Fruit fly (Drosophila melanogaster) whole organism, pupa: Measurements from ENCODE around the gene TwdlR.

Source experiments
- CG10348 ChIP-seq: fragments of 200-800 bp; sonication (Bioruptor generic); IDR thresholded peaks from 2 replicates; pipeline ENCODE4 v1.3.6; 2022; ENCODE audit warnings: missing biosample characterization, missing genetic modification characterization
- CG12605 ChIP-seq: fragments of 200-800 bp; sonication (Bioruptor generic); IDR thresholded peaks from 2 replicates; pipeline ENCODE4 v1.3.6; 2022; ENCODE audit warnings: missing biosample characterization, missing genetic modification characterization
- CG13204 ChIP-seq: fragments of 200-800 bp; sonication (Bioruptor generic); optimal IDR thresholded peaks from 2 replicates; lab custom pipeline; 2018; ENCODE audit warnings: missing biosample characterization, mild to moderate bottlenecking, missing genetic modification characterization, moderate library complexity
- CG14655 ChIP-seq: fragments of 200-800 bp; sonication (Bioruptor generic); optimal IDR thresholded peaks from 3 replicates; lab custom pipeline; 2017; ENCODE audit warnings: mild to moderate bottlenecking, missing biosample characterization, missing genetic modification reagents, missing genetic modification characterization
- CG15710 ChIP-seq: fragments of 200-800 bp; sonication (Bioruptor generic); optimal IDR thresholded peaks from 2 replicates; lab custom pipeline; 2018; ENCODE audit warnings: missing biosample characterization, mild to moderate bottlenecking, missing genetic modification characterization, moderate library complexity
- CG17806 ChIP-seq: fragments of 200-800 bp; sonication (Bioruptor generic); optimal IDR thresholded peaks from 2 replicates; lab custom pipeline; 2018; ENCODE audit warnings: missing biosample characterization, mild to moderate bottlenecking, missing genetic modification characterization, moderate library complexity
- CG34367 ChIP-seq: fragments of 200-800 bp; sonication (Bioruptor generic); optimal IDR thresholded peaks from 2 replicates; lab custom pipeline; 2018; ENCODE audit warnings: missing biosample characterization, mild to moderate bottlenecking, missing genetic modification characterization
- CG4496 ChIP-seq: fragments of 200-800 bp; sonication (Bioruptor generic); IDR thresholded peaks from 3 replicates; pipeline ENCODE4 v1.3.6; 2022; ENCODE audit warnings: missing biosample characterization, missing genetic modification characterization
- CG8159 ChIP-seq: fragments of 200-800 bp; sonication (Bioruptor generic); optimal IDR thresholded peaks from 3 replicates; lab custom pipeline; 2018; ENCODE audit warnings: missing biosample characterization, mild to moderate bottlenecking, missing genetic modification characterization, moderate library complexity
- CG8301 ChIP-seq: fragments of 200-800 bp; sonication (Bioruptor generic); optimal IDR thresholded peaks from 2 replicates; lab custom pipeline; 2018; ENCODE audit warnings: missing biosample characterization, mild to moderate bottlenecking, missing genetic modification characterization
- CG9948 ChIP-seq: fragments of 200-800 bp; sonication (Bioruptor generic); optimal IDR thresholded peaks from 2 replicates; lab custom pipeline; 2018; ENCODE audit warnings: missing biosample characterization, mild to moderate bottlenecking, missing genetic modification characterization, moderate library complexity
- D1 ChIP-seq: fragments of 200-800 bp; sonication (Bioruptor generic); optimal IDR thresholded peaks from 2 replicates; lab custom pipeline; 2018; ENCODE audit warnings: missing biosample characterization, mild to moderate bottlenecking, missing genetic modification characterization, moderate library complexity
- EcR ChIP-seq: fragments of 200-800 bp; sonication (Bioruptor generic); optimal IDR thresholded peaks from 3 replicates; lab custom pipeline; 2019; ENCODE audit warnings: missing biosample characterization, missing genetic modification characterization, mild to moderate bottlenecking, moderate library complexity, missing genetic modification reagents
- Ets98B ChIP-seq: fragments of 200-800 bp; sonication (Bioruptor generic); IDR thresholded peaks from 2 replicates; pipeline ENCODE4 v1.3.6; 2022; ENCODE audit warnings: missing biosample characterization, missing genetic modification characterization
- Pif1A ChIP-seq: fragments of 200-800 bp; sonication (Bioruptor generic); optimal IDR thresholded peaks from 3 replicates; lab custom pipeline; 2016; ENCODE audit warnings: missing biosample characterization, missing genetic modification characterization
- Pif1B ChIP-seq: fragments of 200-800 bp; sonication (Bioruptor generic); optimal IDR thresholded peaks from 3 replicates; lab custom pipeline; 2016; ENCODE audit warnings: missing biosample characterization, missing genetic modification characterization
- Snoo ChIP-seq: fragments of 200-800 bp; sonication (Bioruptor generic); optimal IDR thresholded peaks from 3 replicates; lab custom pipeline; 2017; ENCODE audit warnings: missing biosample characterization, mild to moderate bottlenecking, missing genetic modification characterization, inconsistent platforms
- fd96Ca ChIP-seq: fragments of 200-800 bp; sonication (Bioruptor generic); IDR thresholded peaks from 3 replicates; pipeline ENCODE4 v1.3.6; 2022; ENCODE audit warnings: missing biosample characterization, missing genetic modification characterization
- rn ChIP-seq: fragments of 200-800 bp; sonication (Bioruptor generic); IDR thresholded peaks from 2 replicates; pipeline ENCODE4 v1.3.6; 2022; ENCODE audit warnings: missing biosample characterization, missing genetic modification characterization

Gene TwdlR

DNA sequence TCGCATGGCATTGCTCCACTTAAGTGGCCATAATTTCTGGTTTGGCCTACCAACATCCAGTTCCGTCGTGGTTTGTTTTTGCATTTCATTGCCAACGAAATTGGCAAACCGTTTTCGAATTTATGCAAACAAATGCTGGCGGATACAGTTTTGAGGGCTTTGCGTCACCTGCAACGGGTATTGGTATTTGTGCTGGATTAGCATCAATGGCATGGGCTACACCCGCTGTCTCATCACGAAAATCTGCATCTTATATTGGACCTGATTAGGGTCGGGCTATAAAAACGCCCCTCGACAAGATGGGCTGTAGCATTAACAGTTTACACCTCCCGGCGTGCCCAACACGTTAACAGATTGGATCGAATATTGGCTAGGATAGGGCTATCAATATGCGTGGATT is 21.5 kb downstream of the TwdlR start, which contains the start of gene Tb:
Gene Tb (plus strand): TSS at position 301 of the 400 bp plus-strand sequence.
- TF ChIP-seq CG34367 (no peak), CG8159 (tag; lab: Kevin White, UChicago) (no peak), fd96Ca (GFP tag; lab: Robert Waterston, UW) (no peak)

DNA sequence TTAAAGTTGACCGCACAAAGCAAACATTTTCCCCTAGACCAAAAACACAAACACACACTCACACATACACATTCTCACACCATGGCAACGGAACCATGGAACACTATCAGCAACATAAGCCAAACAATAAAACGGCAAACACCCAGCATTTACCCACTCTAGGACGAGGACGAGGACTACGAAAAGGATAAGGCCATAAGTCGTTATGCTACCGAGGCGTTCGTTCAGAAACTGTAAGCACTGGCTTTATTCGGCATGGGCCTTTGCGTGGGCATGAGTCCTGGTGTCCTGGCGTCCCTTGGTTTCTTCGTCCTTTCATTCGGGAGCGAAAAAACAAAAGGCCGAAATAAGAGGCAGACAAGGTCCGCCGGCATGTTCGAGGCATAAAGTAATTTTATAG is 35.6 kb downstream of the TwdlR start:
- TF ChIP-seq CG8301 = no peak
- no peak for TF ChIP-seq Pif1A (GFP tag; lab: Kevin White, UChicago)
- TF ChIP-seq CG4496 (GFP tag; lab: Robert Waterston, UW) = no peak
- no peak for TF ChIP-seq Ets98B (GFP tag; lab: Robert Waterston, UW)
- no peak for TF ChIP-seq CG9948 (tag; lab: Kevin White, UChicago)
- TF ChIP-seq Pif1B (GFP tag; lab: Kevin White, UChicago) = no peak
- no peak for TF ChIP-seq CG34367
- no peak for TF ChIP-seq EcR
- no peak for TF ChIP-seq CG13204 (GFP tag; lab: Kevin White, UChicago)
- TF ChIP-seq CG15710 = no peak
- TF ChIP-seq CG8159 (tag; lab: Kevin White, UChicago) = no peak
- TF ChIP-seq CG10348 (GFP tag; lab: Robert Waterston, UW) = no peak
- no peak for TF ChIP-seq Snoo (tag; lab: Kevin White, UChicago)
- no peak for TF ChIP-seq rn (GFP tag; lab: Robert Waterston, UW)
- no peak for TF ChIP-seq CG17806
- no peak for TF ChIP-seq CG14655
- TF ChIP-seq CG12605 (GFP tag; lab: Robert Waterston, UW) = no peak
- TF ChIP-seq D1 = no peak
- TF ChIP-seq, all 21 proteins: peak for 0

DNA sequence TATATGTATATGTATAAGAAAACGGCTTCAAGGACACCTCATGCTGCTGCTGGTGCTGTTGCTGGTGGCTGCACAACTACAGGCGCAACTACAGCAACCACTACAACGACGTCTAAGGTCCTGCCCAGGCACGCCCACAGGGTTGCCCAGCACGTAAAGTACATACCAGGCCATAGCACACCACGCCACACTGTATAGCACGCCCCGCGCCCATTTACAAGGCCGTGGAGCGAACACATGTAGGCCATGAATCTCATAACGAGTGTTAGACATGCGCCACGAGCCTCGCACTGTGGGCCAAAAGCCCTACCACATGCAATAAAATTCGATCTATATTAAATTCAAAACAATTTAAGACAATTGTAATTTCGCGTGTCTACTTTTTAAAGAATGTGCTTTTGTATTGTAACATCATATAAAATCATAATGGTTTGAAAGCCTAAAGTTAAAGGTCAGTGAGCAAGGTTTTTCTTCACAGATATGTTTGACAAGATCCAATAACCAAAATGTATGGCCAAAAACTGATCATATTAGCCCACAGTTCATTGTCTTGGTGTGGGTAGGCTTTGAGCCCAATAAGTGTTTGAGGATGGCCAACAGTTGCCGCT is 36.9 kb downstream of the TwdlR start:
- TF ChIP-seq CG14655 (peak; percentile 15), Ets98B (GFP tag; lab: Robert Waterston, UW) (no peak), CG12605 (GFP tag; lab: Robert Waterston, UW) (no peak), CG8159 (tag; lab: Kevin White, UChicago) (peak; percentile 6)
- TF ChIP-seq, all 21 proteins: peak for 2

DNA sequence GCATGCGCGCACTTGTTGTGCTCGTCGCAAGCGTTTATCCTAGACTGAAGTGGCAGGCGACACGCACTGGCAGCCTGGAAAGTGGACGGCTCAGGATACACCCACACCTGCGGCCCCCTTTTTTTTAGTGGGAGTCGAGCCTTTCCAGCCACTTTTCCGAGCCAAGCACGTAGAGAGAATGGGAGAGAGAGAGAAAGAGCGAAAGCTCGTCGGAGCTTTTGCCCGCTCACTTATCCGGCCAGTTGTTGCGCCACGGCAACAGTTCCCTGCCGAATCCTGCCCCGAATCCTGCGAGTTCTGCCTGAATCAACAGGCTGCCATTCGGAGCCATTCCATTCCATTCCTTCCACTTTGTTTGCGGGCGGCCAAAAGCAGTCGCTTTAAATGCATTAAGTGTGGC is 47.3 kb downstream of the TwdlR start, which contains the start of gene beat-VII:
Gene beat-VII (minus strand): TSS at position 20 of the 400 bp plus-strand sequence.
- TF ChIP-seq CG13204 (GFP tag; lab: Kevin White, UChicago) (peak; percentile 3), Pif1B (GFP tag; lab: Kevin White, UChicago) (no peak), CG12605 (GFP tag; lab: Robert Waterston, UW) (peak; percentile 80)
